Worm (Caenorhabditis elegans) whole organism, mixed stage, embryonic: ENCODE measurements around the gene ZK105.1.

Source experiments
- M03D4.4 ChIP-seq: sonication (generic microtip); optimal IDR thresholded peaks from 2 replicates; lab custom pipeline; 2017; ENCODE audit warnings: mild to moderate bottlenecking, missing genetic modification characterization, missing compliant biosample characterization
- blmp-1 ChIP-seq: fragments of 150-350 bp; optimal IDR thresholded peaks from 2 replicates; lab custom pipeline; 2014; ENCODE audit warnings: missing biosample characterization, missing genetic modification characterization
- ceh-43 ChIP-seq: fragments of 200-800 bp; sonication (Bioruptor generic); optimal IDR thresholded peaks from 2 replicates; lab custom pipeline; 2018; ENCODE audit warnings: mild to moderate bottlenecking, missing genetic modification characterization, moderate library complexity, missing compliant biosample characterization
- ceh-83 ChIP-seq: fragments of 200-800 bp; sonication (Bioruptor generic); optimal IDR thresholded peaks from 2 replicates; lab custom pipeline; 2018; ENCODE audit warnings: mild to moderate bottlenecking, missing genetic modification characterization, missing compliant biosample characterization
- ces-1 ChIP-seq: fragments of 150-350 bp; optimal IDR thresholded peaks from 2 replicates; lab custom pipeline; 2014; ENCODE audit warnings: missing biosample characterization, missing genetic modification reagents, missing genetic modification characterization
- cnd-1 ChIP-seq: fragments of 200-800 bp; sonication (Bioruptor generic); optimal IDR thresholded peaks from 2 replicates; lab custom pipeline; 2018; ENCODE audit warnings: mild to moderate bottlenecking, missing genetic modification characterization, missing compliant biosample characterization
- drap-1 ChIP-seq: fragments of 200-800 bp; sonication (Bioruptor generic); optimal IDR thresholded peaks from 3 replicates; lab custom pipeline; 2018; ENCODE audit warnings: mild to moderate bottlenecking, missing genetic modification characterization, missing compliant biosample characterization
- elt-3 ChIP-seq: fragments of 150-350 bp; optimal IDR thresholded peaks from 2 replicates; lab custom pipeline; 2014; ENCODE audit warnings: missing biosample characterization, missing genetic modification characterization
- flh-1 ChIP-seq: fragments of 200-800 bp; sonication (Bioruptor generic); optimal IDR thresholded peaks from 2 replicates; lab custom pipeline; 2018; ENCODE audit warnings: mild to moderate bottlenecking, missing genetic modification characterization, moderate library complexity, missing compliant biosample characterization
- ham-2 ChIP-seq: fragments of 200-800 bp; sonication (Bioruptor generic); optimal IDR thresholded peaks from 2 replicates; lab custom pipeline; 2018; ENCODE audit warnings: mild to moderate bottlenecking, missing genetic modification characterization, missing compliant biosample characterization
- hlh-1 ChIP-seq: fragments of 150-350 bp; optimal IDR thresholded peaks from 2 replicates; lab custom pipeline; 2014; ENCODE audit warnings: missing biosample characterization, missing genetic modification reagents, missing genetic modification characterization
- lin-32 ChIP-seq: fragments of 200-800 bp; sonication (Bioruptor generic); optimal IDR thresholded peaks from 2 replicates; lab custom pipeline; 2018; ENCODE audit warnings: mild to moderate bottlenecking, missing genetic modification characterization, missing compliant biosample characterization
- lsy-2 ChIP-seq: fragments of 150-350 bp; optimal IDR thresholded peaks from 2 replicates; lab custom pipeline; 2014; ENCODE audit warnings: missing biosample characterization, missing genetic modification characterization
- mab-5 ChIP-seq: fragments of 150-350 bp; optimal IDR thresholded peaks from 2 replicates; lab custom pipeline; 2014; ENCODE audit warnings: missing biosample characterization, missing genetic modification characterization
- mep-1 ChIP-seq: fragments of 150-350 bp; optimal IDR thresholded peaks from 2 replicates; lab custom pipeline; 2017; ENCODE audit warnings: missing biosample characterization, missing genetic modification reagents, missing genetic modification characterization, inconsistent platforms
- mls-2 ChIP-seq: sonication (generic microtip); optimal IDR thresholded peaks from 2 replicates; lab custom pipeline; 2016; ENCODE audit warnings: mild to moderate bottlenecking, missing genetic modification characterization, moderate library complexity, missing compliant biosample characterization
- nhr-12 ChIP-seq: fragments of 150-350 bp; optimal IDR thresholded peaks from 2 replicates; lab custom pipeline; 2014; ENCODE audit warnings: missing biosample characterization, missing genetic modification characterization
- nhr-2 ChIP-seq: fragments of 150-350 bp; optimal IDR thresholded peaks from 2 replicates; lab custom pipeline; 2014; ENCODE audit warnings: missing biosample characterization, missing genetic modification characterization
- nhr-237 ChIP-seq: fragments of 150-350 bp; optimal IDR thresholded peaks from 2 replicates; lab custom pipeline; 2014; ENCODE audit warnings: missing biosample characterization, missing genetic modification characterization
- nhr-28 ChIP-seq: fragments of 150-350 bp; optimal IDR thresholded peaks from 2 replicates; lab custom pipeline; 2014; ENCODE audit warnings: missing biosample characterization, missing genetic modification characterization
- nhr-76 ChIP-seq: sonication (generic microtip); optimal IDR thresholded peaks from 2 replicates; lab custom pipeline; 2017; ENCODE audit warnings: missing biosample characterization, missing genetic modification characterization
- sem-2 ChIP-seq: fragments of 200-800 bp; sonication (Bioruptor generic); optimal IDR thresholded peaks from 2 replicates; lab custom pipeline; 2018; ENCODE audit warnings: mild to moderate bottlenecking, missing genetic modification characterization, missing compliant biosample characterization
- snpc-4 ChIP-seq: fragments of 150-350 bp; optimal IDR thresholded peaks from 2 replicates; lab custom pipeline; 2014; ENCODE audit warnings: missing biosample characterization, missing genetic modification characterization
- sptf-1 ChIP-seq: sonication (generic microtip); optimal IDR thresholded peaks from 2 replicates; lab custom pipeline; 2017; ENCODE audit warnings: mild to moderate bottlenecking, missing genetic modification characterization, moderate library complexity, missing compliant biosample characterization
- tbx-8 ChIP-seq: fragments of 200-800 bp; sonication (Bioruptor generic); optimal IDR thresholded peaks from 2 replicates; lab custom pipeline; 2018; ENCODE audit warnings: mild to moderate bottlenecking, missing genetic modification characterization, moderate library complexity, missing compliant biosample characterization
- unc-120 ChIP-seq: sonication (generic microtip); optimal IDR thresholded peaks from 2 replicates; lab custom pipeline; 2017; ENCODE audit warnings: missing genetic modification characterization, missing compliant biosample characterization; ENCODE audit not compliant: poor library complexity, severe bottlenecking
- unc-39 ChIP-seq: fragments of 150-350 bp; optimal IDR thresholded peaks from 2 replicates; lab custom pipeline; 2014; ENCODE audit warnings: missing biosample characterization, missing genetic modification characterization
- unc-62 ChIP-seq: fragments of 150-350 bp; optimal IDR thresholded peaks from 2 replicates; lab custom pipeline; 2014; ENCODE audit warnings: missing biosample characterization, missing genetic modification reagents, missing genetic modification characterization
- zip-8 ChIP-seq: fragments of 150-350 bp; optimal IDR thresholded peaks from 2 replicates; lab custom pipeline; 2014; ENCODE audit warnings: missing biosample characterization, missing genetic modification characterization
- ztf-11 ChIP-seq: fragments of 150-350 bp; optimal IDR thresholded peaks from 2 replicates; lab custom pipeline; 2014; ENCODE audit warnings: missing biosample characterization, missing genetic modification characterization

ZK105.1 gene

ce11 chrV:7735319-7735718, 21.5 kb downstream of the ZK105.1 start, which contains the start of gene srr-10:
Gene srr-10, plus strand, starts transcription at chrV:7735619.
- TF ChIP-seq mep-1 (tag; lab: Kevin White, UChicago), result no peak
- no peak for TF ChIP-seq mab-5 (tag; lab: Kevin White, UChicago)
- TF ChIP-seq ztf-11 (tag; lab: Kevin White, UChicago), result no peak
- no peak for TF ChIP-seq lin-32 (GFP tag; lab: Kevin White, UChicago)
- TF ChIP-seq sem-2, result no peak
- no peak for TF ChIP-seq ham-2 (GFP tag; lab: Kevin White, UChicago)
- no peak for TF ChIP-seq nhr-76
- no peak for TF ChIP-seq zip-8 (tag; lab: Kevin White, UChicago)
- TF ChIP-seq nhr-2 (tag; lab: Kevin White, UChicago), result no peak
- TF ChIP-seq lsy-2 (tag; lab: Kevin White, UChicago), result no peak
- TF ChIP-seq unc-39 (tag; lab: Kevin White, UChicago), result no peak
- TF ChIP-seq hlh-1 (tag; lab: Kevin White, UChicago), result no peak
- TF ChIP-seq cnd-1 (tag; lab: Kevin White, UChicago), result no peak
- no peak for TF ChIP-seq ceh-83 (GFP tag; lab: Kevin White, UChicago)
- TF ChIP-seq unc-120 (tag; lab: Kevin White, UChicago), result no peak

- TF ChIP-seq ceh-83 (GFP tag; lab: Kevin White, UChicago) (no peak), drap-1 (GFP tag; lab: Kevin White, UChicago) (no peak), snpc-4 (tag; lab: Kevin White, UChicago) (no peak), flh-1 (GFP tag; lab: Kevin White, UChicago) (no peak), sptf-1 (tag; lab: Kevin White, UChicago) (no peak), nhr-28 (tag; lab: Kevin White, UChicago) (no peak), M03D4.4 (tag; lab: Kevin White, UChicago) (no peak), nhr-2 (tag; lab: Kevin White, UChicago) (no peak), blmp-1 (tag; lab: Kevin White, UChicago) (no peak), lsy-2 (tag; lab: Kevin White, UChicago) (no peak), elt-3 (no peak), unc-120 (tag; lab: Kevin White, UChicago) (no peak), ceh-43 (GFP tag; lab: Kevin White, UChicago) (no peak), ham-2 (GFP tag; lab: Kevin White, UChicago) (no peak), ces-1 (GFP tag; lab: Kevin White, UChicago) (no peak), nhr-12 (tag; lab: Kevin White, UChicago) (no peak)
Observed at ce11 chrV:7737710-7738109, 23.9 kb downstream of the ZK105.1 start, which contains the start of gene srr-9. Gene srr-9, plus strand, starts transcription at chrV:7738010.

ce11 chrV:7739949-7740348, 26.2 kb downstream of the ZK105.1 start:
- TF ChIP-seq elt-3, result no peak
- TF ChIP-seq ces-1 (GFP tag; lab: Kevin White, UChicago), result peak; percentile 9
- TF ChIP-seq nhr-2 (tag; lab: Kevin White, UChicago), result peak; percentile 25
- TF ChIP-seq, all 35 proteins: peak for 2

ce11 chrV:7741918-7742317, 28.1 kb downstream of the ZK105.1 start:
- TF ChIP-seq ces-1 (GFP tag; lab: Kevin White, UChicago), result no peak
- TF ChIP-seq unc-62 (GFP tag; lab: Kevin White, UChicago), result peak; percentile 55
- no peak for TF ChIP-seq lsy-2 (tag; lab: Kevin White, UChicago)
- peak; percentile 77 for TF ChIP-seq zip-8 (tag; lab: Kevin White, UChicago)
- no peak for TF ChIP-seq snpc-4 (tag; lab: Kevin White, UChicago)
- peak; percentile 100 for TF ChIP-seq nhr-2 (tag; lab: Kevin White, UChicago)
- no peak for TF ChIP-seq blmp-1 (tag; lab: Kevin White, UChicago)
- no peak for TF ChIP-seq mep-1 (tag; lab: Kevin White, UChicago)
- TF ChIP-seq, all 35 proteins: peak for 3

ce11 chrV:7742485-7742959, 28.7 kb downstream of the ZK105.1 start, which contains the start of gene fbxl-5:
Gene fbxl-5, plus strand, starts transcription at chrV:7742909.
- TF ChIP-seq snpc-4 (tag; lab: Kevin White, UChicago) (no peak), ceh-43 (GFP tag; lab: Kevin White, UChicago) (no peak), ztf-11 (tag; lab: Kevin White, UChicago) (no peak), tbx-8 (GFP tag; lab: Kevin White, UChicago) (no peak), sem-2 (no peak), nhr-76 (no peak), lin-32 (GFP tag; lab: Kevin White, UChicago) (no peak), unc-39 (tag; lab: Kevin White, UChicago) (no peak), cnd-1 (tag; lab: Kevin White, UChicago) (no peak), drap-1 (GFP tag; lab: Kevin White, UChicago) (no peak), nhr-237 (tag; lab: Kevin White, UChicago) (no peak), mls-2 (tag; lab: Kevin White, UChicago) (no peak), nhr-28 (tag; lab: Kevin White, UChicago) (no peak), unc-62 (GFP tag; lab: Kevin White, UChicago) (no peak)
